Worm (Caenorhabditis elegans): ENCODE data around the gene srbc-3.

The srbc-3 gene

ce11 chrV:3278101-3278639 lies 30.1 kb upstream of the srbc-3 start, which contains the start of gene fbxa-64:
Gene fbxa-64, minus strand, starts transcription at chrV:3278151.
- TF ChIP-seq nhr-12 (tag; optimal IDR thresholded peaks at IDR 0.05) (no peak), M03D4.4 (tag; optimal IDR thresholded peaks at IDR 0.05) (no peak), nhr-237 (tag; optimal IDR thresholded peaks at IDR 0.05) (no peak), lsy-2 (tag; optimal IDR thresholded peaks at IDR 0.05) (no peak), snpc-4 (tag; optimal IDR thresholded peaks at IDR 0.05) (no peak), cnd-1 (tag; optimal IDR thresholded peaks at IDR 0.05) (no peak), flh-1 (GFP tag; optimal IDR thresholded peaks at IDR 0.05) (no peak), unc-39 (tag; optimal IDR thresholded peaks at IDR 0.05) (no peak), elt-1 (tag; optimal IDR thresholded peaks at IDR 0.05; ENCODE audit: borderline replicate concordance, insufficient read depth) (no peak), unc-120 (tag; optimal IDR thresholded peaks at IDR 0.05; ENCODE audit: poor library complexity, severe bottlenecking) (no peak), hlh-1 (tag; optimal IDR thresholded peaks at IDR 0.05) (no peak), ham-2 (GFP tag; optimal IDR thresholded peaks at IDR 0.05) (no peak), elt-3 (tag; optimal IDR thresholded peaks at IDR 0.05) (no peak), ztf-11 (tag; optimal IDR thresholded peaks at IDR 0.05) (no peak), sem-2 (GFP tag; optimal IDR thresholded peaks at IDR 0.05) (no peak), mls-2 (tag; optimal IDR thresholded peaks at IDR 0.05) (no peak), drap-1 (GFP tag; optimal IDR thresholded peaks at IDR 0.05) (no peak), blmp-1 (tag; optimal IDR thresholded peaks at IDR 0.05) (no peak), lin-13 (tag; optimal IDR thresholded peaks at IDR 0.05) (no peak), pha-4 (tag; optimal IDR thresholded peaks at IDR 0.05) (no peak)

DNA sequence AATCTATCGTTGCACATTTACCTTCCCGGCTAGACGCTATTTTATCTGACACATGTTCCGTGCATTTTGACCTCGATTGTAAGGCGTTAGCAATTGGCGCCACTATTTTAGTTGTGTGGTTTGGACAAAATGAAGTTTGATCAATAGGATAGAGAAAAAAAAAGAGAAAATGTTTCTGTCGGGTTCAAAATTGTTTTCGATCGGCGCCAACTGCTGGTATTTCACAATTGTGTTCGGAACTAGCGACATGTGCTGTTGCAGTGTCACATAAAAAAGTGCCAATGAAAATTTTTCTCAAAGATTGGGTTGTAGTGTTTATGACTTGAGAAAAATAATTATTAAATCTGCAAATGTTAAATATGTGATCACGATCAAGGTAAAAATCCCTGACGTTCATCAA lies 29.1 kb upstream of the srbc-3 start:
- TF ChIP-seq ceh-39 (tag; optimal IDR thresholded peaks at IDR 0.05): no peak
- no peak for TF ChIP-seq elt-3 (tag; optimal IDR thresholded peaks at IDR 0.05)
- no peak for TF ChIP-seq drap-1 (GFP tag; optimal IDR thresholded peaks at IDR 0.05)
- no peak for TF ChIP-seq sptf-1 (tag; optimal IDR thresholded peaks at IDR 0.05)
- TF ChIP-seq elt-1 (tag; optimal IDR thresholded peaks at IDR 0.05; ENCODE audit: borderline replicate concordance, insufficient read depth): no peak
- TF ChIP-seq nhr-28 (tag; optimal IDR thresholded peaks at IDR 0.05): no peak
- no peak for TF ChIP-seq pha-4 (tag; optimal IDR thresholded peaks at IDR 0.05)
- TF ChIP-seq bed-3 (GFP tag; optimal IDR thresholded peaks at IDR 0.05): no peak

DNA sequence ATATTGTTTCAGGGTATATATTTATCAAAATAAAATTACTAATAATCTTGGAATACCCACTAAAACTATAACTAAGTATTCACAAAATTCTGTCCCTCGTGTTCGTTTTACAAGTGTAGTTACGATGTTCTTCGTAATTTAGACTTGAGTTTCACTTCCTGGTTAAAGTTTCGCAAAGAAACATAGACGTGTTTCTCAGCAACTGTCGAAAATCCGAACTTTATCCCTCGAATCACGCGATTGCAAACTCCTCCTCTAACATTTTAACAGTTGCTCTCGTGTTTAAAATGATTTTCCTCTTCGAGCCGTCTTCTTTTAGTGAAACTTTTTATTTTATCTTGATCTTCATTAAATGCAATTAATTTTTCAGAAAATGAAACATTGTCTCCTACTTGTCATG lies 28.3 kb upstream of the srbc-3 start, which contains the start of gene T28A11.2:
Gene T28A11.2, plus strand, starts transcription at position 371 of the 400 bp plus-strand sequence.
- TF ChIP-seq pha-4 (tag; optimal IDR thresholded peaks at IDR 0.05): no peak
- TF ChIP-seq nhr-2 (tag; optimal IDR thresholded peaks at IDR 0.05): no peak
- TF ChIP-seq nhr-12 (tag; optimal IDR thresholded peaks at IDR 0.05): no peak
- no peak for TF ChIP-seq nhr-76 (tag; optimal IDR thresholded peaks at IDR 0.05)
- no peak for TF ChIP-seq lsy-2 (tag; optimal IDR thresholded peaks at IDR 0.05)
- TF ChIP-seq drap-1 (GFP tag; optimal IDR thresholded peaks at IDR 0.05): no peak
- TF ChIP-seq ceh-83 (GFP tag; optimal IDR thresholded peaks at IDR 0.05): no peak
- no peak for TF ChIP-seq lin-13 (tag; optimal IDR thresholded peaks at IDR 0.05)
- no peak for TF ChIP-seq mls-2 (tag; optimal IDR thresholded peaks at IDR 0.05)
- no peak for TF ChIP-seq snpc-4 (tag; optimal IDR thresholded peaks at IDR 0.05)
- no peak for TF ChIP-seq ztf-11 (tag; optimal IDR thresholded peaks at IDR 0.05)
- no peak for TF ChIP-seq elt-3 (tag; optimal IDR thresholded peaks at IDR 0.05)

DNA sequence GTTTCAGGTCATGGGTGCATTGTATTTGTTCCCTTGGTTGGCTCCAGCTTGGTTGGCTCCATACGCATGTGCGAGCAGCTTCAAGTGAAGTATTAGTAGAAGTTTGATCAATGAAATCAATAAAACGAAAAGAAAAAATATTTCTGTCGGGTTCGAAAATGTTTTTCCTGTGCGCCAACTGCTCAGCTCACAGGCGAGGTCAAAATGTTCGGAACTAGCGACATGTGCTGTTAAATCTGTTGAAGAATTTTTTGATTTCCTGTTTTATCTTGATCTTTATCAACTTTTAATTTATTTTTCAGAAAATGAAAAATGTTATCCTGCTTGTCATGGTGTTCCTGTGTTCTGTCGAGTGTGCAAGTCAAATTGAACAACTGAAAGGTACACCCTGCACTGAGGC lies 26.7 kb upstream of the srbc-3 start, which contains the start of gene T28A11.25:
Gene T28A11.25, plus strand, starts transcription at position 301 of the 400 bp plus-strand sequence.
- no peak for TF ChIP-seq unc-120 (tag; optimal IDR thresholded peaks at IDR 0.05; ENCODE audit: poor library complexity, severe bottlenecking)
- no peak for TF ChIP-seq lin-13 (tag; optimal IDR thresholded peaks at IDR 0.05)
- TF ChIP-seq lin-32 (GFP tag; optimal IDR thresholded peaks at IDR 0.05): no peak
- no peak for TF ChIP-seq mep-1 (tag; optimal IDR thresholded peaks at IDR 0.05)
- TF ChIP-seq flh-1 (GFP tag; optimal IDR thresholded peaks at IDR 0.05): no peak
- TF ChIP-seq M03D4.4 (tag; optimal IDR thresholded peaks at IDR 0.05): no peak
- no peak for TF ChIP-seq mab-5 (tag; optimal IDR thresholded peaks at IDR 0.05)
- no peak for TF ChIP-seq sem-2 (GFP tag; optimal IDR thresholded peaks at IDR 0.05)
- TF ChIP-seq ztf-11 (tag; optimal IDR thresholded peaks at IDR 0.05): no peak
- no peak for TF ChIP-seq ceh-43 (GFP tag; optimal IDR thresholded peaks at IDR 0.05)
- no peak for TF ChIP-seq nhr-28 (tag; optimal IDR thresholded peaks at IDR 0.05)
- TF ChIP-seq ces-1 (GFP tag; optimal IDR thresholded peaks at IDR 0.05): no peak
- no peak for TF ChIP-seq elt-3 (tag; optimal IDR thresholded peaks at IDR 0.05)
- TF ChIP-seq nhr-237 (tag; optimal IDR thresholded peaks at IDR 0.05): no peak
- TF ChIP-seq drap-1 (GFP tag; optimal IDR thresholded peaks at IDR 0.05): no peak
- TF ChIP-seq nhr-2 (tag; optimal IDR thresholded peaks at IDR 0.05): no peak
- TF ChIP-seq cnd-1 (tag; optimal IDR thresholded peaks at IDR 0.05): no peak
